Worm (Caenorhabditis elegans): ENCODE results near the gene ZK1067.3.

DNA sequence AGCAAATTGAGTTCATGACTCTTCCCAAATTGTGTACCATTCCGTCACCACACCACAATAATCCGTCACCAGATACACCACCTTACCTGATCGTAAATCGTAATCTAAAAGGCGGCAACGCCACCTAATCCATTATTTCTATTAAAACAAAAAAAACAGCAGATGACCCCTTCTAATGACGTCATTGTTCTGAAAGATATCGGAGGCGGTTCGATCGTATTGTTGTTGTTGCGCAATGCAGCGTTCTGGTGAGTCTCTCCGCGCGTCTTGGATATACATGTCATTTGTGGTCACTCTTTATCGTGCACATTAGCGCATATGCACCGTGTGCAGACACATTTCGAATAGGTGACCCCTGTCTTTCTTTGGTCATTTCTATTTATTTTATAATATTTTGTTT is 45.9 kb downstream of the ZK1067.3 start:
- TF ChIP-seq W03F9.2 (tag; optimal IDR thresholded peaks at IDR 0.05) (no peak), dao-5 (tag; optimal IDR thresholded peaks at IDR 0.05) (no peak)
